Fruit fly (Drosophila melanogaster): ENCODE results near the gene CG31955.

Gene CG31955

DNA sequence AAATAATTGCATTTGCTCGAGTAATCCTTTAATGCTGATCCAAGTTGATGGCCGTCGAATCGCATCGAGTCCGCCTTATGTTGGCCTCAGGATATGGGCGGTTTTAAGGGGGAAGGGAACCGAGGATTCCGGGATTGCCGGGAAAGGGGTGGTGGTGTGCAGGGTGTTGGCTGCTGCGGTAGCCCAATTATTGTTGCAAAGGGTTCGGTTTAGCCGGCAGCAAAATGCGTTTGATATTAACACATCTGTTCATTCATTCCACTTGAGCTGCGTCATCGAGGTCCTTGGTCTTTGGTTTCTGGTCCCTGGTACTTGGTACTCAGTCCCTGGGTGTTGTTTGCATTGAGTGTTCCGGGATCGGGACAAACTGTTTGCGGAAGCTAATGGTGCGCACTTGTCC lies 31.6 kb downstream of the CG31955 start:
- no peak for TF ChIP-seq noc (tag; optimal IDR thresholded peaks at IDR 0.05)

dm6 chr2L:3675770-3676169 lies 37.1 kb downstream of the CG31955 start:
- TF ChIP-seq noc (tag; optimal IDR thresholded peaks at IDR 0.05): no peak

DNA sequence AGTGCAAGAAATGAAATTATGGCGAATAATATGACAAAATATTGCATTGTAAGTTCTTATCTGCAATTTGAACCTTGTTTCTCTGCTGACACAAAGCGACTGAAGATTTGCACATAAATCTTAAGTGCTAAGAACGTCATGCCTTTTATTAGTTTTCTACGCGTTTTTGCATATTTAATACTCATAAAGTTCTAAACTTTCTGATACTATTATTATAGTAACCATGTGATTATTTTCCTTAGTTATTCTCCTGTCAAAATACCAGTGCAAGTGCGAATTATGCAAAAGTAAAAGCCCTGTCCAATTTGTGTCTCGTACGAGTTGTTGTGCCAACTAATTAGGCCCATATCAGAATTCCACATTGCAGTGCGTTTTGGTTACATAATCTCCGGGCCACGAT lies 42.4 kb downstream of the CG31955 start, which contains the start of gene Sfp24Bc:
TSS of gene Sfp24Bc (minus strand) at position 101 of the 400 bp plus-strand sequence.
- no peak for TF ChIP-seq noc (tag; optimal IDR thresholded peaks at IDR 0.05)

- no peak for TF ChIP-seq noc (tag; optimal IDR thresholded peaks at IDR 0.05)
These were observed 43.2 kb downstream of the CG31955 start, which contains the start of gene Sfp24Bb for dm6 chr2L:3669675-3670074. Sfp24Bb (minus strand) TSS chr2L:3669775.

- no peak for TF ChIP-seq noc (tag; optimal IDR thresholded peaks at IDR 0.05)
These were observed 43.9 kb downstream of the CG31955 start, which contains the start of gene Sfp24Bd for dm6 chr2L:3669034-3669433. Sfp24Bd (minus strand) TSS chr2L:3669134.

DNA sequence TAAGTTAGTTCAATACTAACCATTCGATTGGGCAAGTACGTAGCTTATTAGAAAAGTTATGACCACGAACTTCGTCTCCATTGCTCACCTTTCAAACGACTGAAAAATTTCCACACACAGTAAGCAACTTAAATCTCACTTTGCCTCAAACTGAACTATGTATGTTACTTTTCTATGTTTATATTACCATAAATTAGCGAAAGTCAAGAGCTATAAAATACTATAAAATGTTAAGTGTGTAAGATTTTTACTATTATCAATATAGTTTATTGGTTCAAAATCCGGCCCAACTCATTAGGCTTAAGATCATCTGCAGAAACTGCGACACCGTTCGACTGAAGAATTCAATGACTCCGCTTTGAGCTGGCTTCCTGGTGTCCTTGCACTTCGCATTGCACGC lies 44.5 kb downstream of the CG31955 start, which contains the start of gene Sfp24Ba:
TSS of gene Sfp24Ba (minus strand) at position 101 of the 400 bp plus-strand sequence.
- TF ChIP-seq noc (tag; optimal IDR thresholded peaks at IDR 0.05): no peak

DNA sequence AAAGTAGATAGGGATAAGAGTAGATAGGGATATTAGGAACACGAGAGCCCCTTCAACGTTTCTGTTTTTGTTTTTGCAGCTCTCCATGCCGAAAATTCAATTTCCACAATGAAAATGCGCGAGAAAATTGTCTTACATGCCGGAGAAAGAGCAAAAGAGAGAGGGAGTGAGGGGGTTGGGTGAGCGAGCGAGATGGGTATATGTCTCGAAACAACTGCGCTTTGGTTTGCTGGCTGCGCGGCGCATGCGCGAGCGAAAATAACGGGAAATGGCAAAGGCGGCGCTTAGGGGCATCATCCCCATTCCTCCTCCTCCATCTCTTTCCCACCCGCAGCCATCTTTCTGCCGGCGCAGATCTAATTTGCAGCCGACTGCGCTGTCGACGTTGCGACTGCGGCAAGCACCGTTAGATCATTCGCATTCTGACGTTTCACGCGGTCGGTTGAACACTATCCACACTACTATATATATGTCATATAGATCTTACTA lies 50.6 kb downstream of the CG31955 start, which contains the start of gene Drgx:
TSS of gene Drgx (plus strand) at position 439 of the 489 bp plus-strand sequence.
- no peak for TF ChIP-seq noc (tag; optimal IDR thresholded peaks at IDR 0.05)
